Worm (Caenorhabditis elegans): ENCODE measurements around the gene F39F10.2.

F39F10.2 gene

DNA sequence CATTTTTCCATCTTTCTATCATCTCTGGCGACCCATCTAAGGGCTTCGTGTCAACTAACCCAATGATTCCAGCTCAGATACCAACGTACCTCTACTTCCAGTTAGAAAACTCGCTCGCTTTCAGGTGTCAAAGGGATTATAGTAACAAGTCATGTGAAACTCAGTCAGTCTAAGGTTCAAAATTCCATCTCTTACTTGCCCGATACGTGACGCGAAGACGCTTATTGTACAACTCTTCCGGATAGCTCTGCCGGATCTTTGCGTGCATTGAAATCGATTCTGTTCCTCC lies 35.6 kb downstream of the F39F10.2 start:
- no peak for TF ChIP-seq egl-5 (tag; optimal IDR thresholded peaks at IDR 0.05)
- TF ChIP-seq ama-1 (optimal IDR thresholded peaks at IDR 0.05), result peak; percentile 94
- peak; percentile 17 for TF ChIP-seq nhr-25 (tag; optimal IDR thresholded peaks at IDR 0.05)
- TF ChIP-seq lsy-12 (tag; optimal IDR thresholded peaks at IDR 0.05), result no peak

DNA sequence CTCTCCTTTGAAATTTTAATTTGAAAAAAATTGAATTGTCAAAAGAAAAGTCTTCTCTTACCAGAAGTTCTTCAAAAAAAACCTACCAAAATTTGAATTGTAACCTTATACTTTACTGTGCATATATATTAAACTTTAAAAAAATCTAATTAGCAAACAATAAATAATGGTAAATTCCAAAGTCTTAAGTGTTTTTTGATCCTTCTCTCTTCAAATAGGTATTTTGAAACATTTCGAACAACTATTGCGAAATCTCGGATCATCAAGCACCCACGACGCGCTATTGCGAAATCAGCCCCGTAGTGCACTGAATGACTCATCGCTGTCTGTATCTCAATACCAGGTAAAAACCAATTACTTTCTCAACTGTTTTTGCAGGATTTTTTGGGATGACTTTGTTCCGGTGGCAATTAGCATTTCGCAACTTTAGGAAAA lies 36.0 kb downstream of the F39F10.2 start:
- peak; percentile 78 for TF ChIP-seq lsy-12 (tag; optimal IDR thresholded peaks at IDR 0.05)
- peak; percentile 54 for TF ChIP-seq ceh-16 (tag; optimal IDR thresholded peaks at IDR 0.05)
- TF ChIP-seq nhr-43 (tag; optimal IDR thresholded peaks at IDR 0.05; ENCODE audit: poor library complexity, severe bottlenecking), result peak; percentile 77
- no peak for TF ChIP-seq nhr-237 (tag; optimal IDR thresholded peaks at IDR 0.05)
- no peak for TF ChIP-seq sea-2 (GFP tag; optimal IDR thresholded peaks at IDR 0.05)
- peak; percentile 85 for TF ChIP-seq jun-1 (tag; optimal IDR thresholded peaks at IDR 0.05)
- peak; percentile 92 for TF ChIP-seq fos-1 (tag; optimal IDR thresholded peaks at IDR 0.05)
- no peak for TF ChIP-seq ceh-9 (tag; optimal IDR thresholded peaks at IDR 0.05)
- TF ChIP-seq fkh-10 (GFP tag; optimal IDR thresholded peaks at IDR 0.05), result no peak
- TF ChIP-seq eor-1 (tag; optimal IDR thresholded peaks at IDR 0.05), result peak in 1 of 2 experiments; percentile 61
- TF ChIP-seq hmg-11 (tag; optimal IDR thresholded peaks at IDR 0.05), result no peak
- peak; percentile 66 for TF ChIP-seq nfya-1 (tag; optimal IDR thresholded peaks at IDR 0.05; ENCODE audit: insufficient read depth)
- no peak for TF ChIP-seq mdl-1 (tag; optimal IDR thresholded peaks at IDR 0.05)
- peak; percentile 91 for TF ChIP-seq egl-5 (tag; optimal IDR thresholded peaks at IDR 0.05)
- peak; percentile 5 for TF ChIP-seq lin-15B (tag; optimal IDR thresholded peaks at IDR 0.05)
- peak; percentile 99 for TF ChIP-seq nhr-25 (tag; optimal IDR thresholded peaks at IDR 0.05)
- peak; percentile 55 for TF ChIP-seq skn-1 (tag; optimal IDR thresholded peaks at IDR 0.05)
- no peak for TF ChIP-seq fkh-2 (tag; optimal IDR thresholded peaks at IDR 0.05)
- TF ChIP-seq nhr-77 (tag; optimal IDR thresholded peaks at IDR 0.05), result no peak
- TF ChIP-seq aly-2 (tag; optimal IDR thresholded peaks at IDR 0.05), result no peak
- peak; percentile 88 for TF ChIP-seq ztf-4 (tag; optimal IDR thresholded peaks at IDR 0.05)
- peak; percentile 29 for TF ChIP-seq nhr-11 (tag; optimal IDR thresholded peaks at IDR 0.05)
- TF ChIP-seq elt-1 (tag; optimal IDR thresholded peaks at IDR 0.05), result no peak
- TF ChIP-seq nhr-28 (tag; optimal IDR thresholded peaks at IDR 0.05), result no peak
- peak; percentile 56 for TF ChIP-seq ztf-11 (tag; optimal IDR thresholded peaks at IDR 0.05)
- TF ChIP-seq nhr-76 (tag; optimal IDR thresholded peaks at IDR 0.05), result peak; percentile 3
- no peak for TF ChIP-seq egl-27 (tag; optimal IDR thresholded peaks at IDR 0.05)
- TF ChIP-seq lin-39 (tag; optimal IDR thresholded peaks at IDR 0.05), result peak; percentile 85
- no peak for TF ChIP-seq unc-39 (tag; optimal IDR thresholded peaks at IDR 0.05)
- TF ChIP-seq nhr-12 (tag; optimal IDR thresholded peaks at IDR 0.05), result no peak
- peak; percentile 37 for TF ChIP-seq nhr-23 (tag; optimal IDR thresholded peaks at IDR 0.05)
- TF ChIP-seq unc-62 (GFP tag; optimal IDR thresholded peaks at IDR 0.05), result no peak
- TF ChIP-seq elt-3 (tag; optimal IDR thresholded peaks at IDR 0.05), result peak in 2 of 3 experiments; percentile 60 to 94
- peak; percentile 100 for TF ChIP-seq ama-1 (optimal IDR thresholded peaks at IDR 0.05)
- TF ChIP-seq pha-4 (tag; optimal IDR thresholded peaks at IDR 0.05), result peak; percentile 75
- TF ChIP-seq elt-2 (tag; optimal IDR thresholded peaks at IDR 0.05), result peak; percentile 55
- TF ChIP-seq tbx-2 (tag; optimal IDR thresholded peaks at IDR 0.05), result no peak

DNA sequence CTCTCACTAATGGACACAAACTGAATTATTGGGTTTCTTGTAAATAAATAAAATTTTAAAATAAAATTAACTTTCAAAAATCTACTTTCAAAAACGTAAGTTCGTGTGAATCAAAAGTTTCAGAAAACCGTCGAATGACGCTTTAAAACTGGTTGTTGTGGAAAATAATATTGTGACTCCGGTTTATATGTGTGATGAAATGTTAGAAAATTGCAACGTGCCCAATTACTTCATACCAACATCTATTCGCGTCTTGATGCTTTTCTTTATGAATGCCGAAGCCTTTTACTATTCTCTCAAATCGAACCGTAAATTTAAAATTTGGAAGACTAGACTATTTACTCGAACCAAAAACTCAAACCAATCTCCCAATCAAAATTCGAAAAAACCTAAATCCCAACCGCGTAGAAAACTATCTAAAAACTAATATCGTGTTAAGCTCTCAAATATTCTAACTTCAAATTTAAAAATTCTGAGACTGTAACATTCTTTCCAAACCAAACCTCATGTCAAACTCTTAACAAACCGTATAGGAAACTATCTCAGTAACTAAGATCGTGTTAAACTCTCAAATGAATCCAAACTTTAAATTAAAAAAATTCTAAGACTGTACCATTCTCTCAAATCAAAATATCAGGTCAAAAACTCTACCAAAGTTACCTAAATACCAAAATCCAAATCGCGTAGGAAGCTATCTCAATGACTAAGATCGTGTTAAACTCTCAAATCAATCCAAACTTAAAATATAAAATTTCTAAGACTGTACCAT lies 36.8 kb downstream of the F39F10.2 start:
- no peak for TF ChIP-seq mdl-1 (tag; optimal IDR thresholded peaks at IDR 0.05)
- peak; percentile 33 for TF ChIP-seq egl-5 (tag; optimal IDR thresholded peaks at IDR 0.05)
- TF ChIP-seq nhr-25 (tag; optimal IDR thresholded peaks at IDR 0.05), result peak; percentile 79
- no peak for TF ChIP-seq ceh-16 (tag; optimal IDR thresholded peaks at IDR 0.05)
- no peak for TF ChIP-seq nhr-12 (tag; optimal IDR thresholded peaks at IDR 0.05)
- peak in 1 of 2 experiments; percentile 32 for TF ChIP-seq eor-1 (tag; optimal IDR thresholded peaks at IDR 0.05)
- no peak for TF ChIP-seq nhr-28 (tag; optimal IDR thresholded peaks at IDR 0.05)
- peak; percentile 18 for TF ChIP-seq lsy-12 (tag; optimal IDR thresholded peaks at IDR 0.05)
- TF ChIP-seq ceh-82 (tag; optimal IDR thresholded peaks at IDR 0.05), result no peak
- no peak for TF ChIP-seq R02D3.7 (tag; optimal IDR thresholded peaks at IDR 0.05)
- peak; percentile 100 for TF ChIP-seq ama-1 (optimal IDR thresholded peaks at IDR 0.05)
- peak; percentile 87 for TF ChIP-seq pha-4 (tag; optimal IDR thresholded peaks at IDR 0.05)
- peak; percentile 10 for TF ChIP-seq ztf-4 (tag; optimal IDR thresholded peaks at IDR 0.05)
- peak; percentile 39 for TF ChIP-seq nhr-23 (tag; optimal IDR thresholded peaks at IDR 0.05)
- TF ChIP-seq nhr-67 (tag; optimal IDR thresholded peaks at IDR 0.05), result peak; percentile 55
- no peak for TF ChIP-seq pqm-1 (tag; optimal IDR thresholded peaks at IDR 0.05)
- TF ChIP-seq lin-15B (tag; optimal IDR thresholded peaks at IDR 0.05), result no peak
- TF ChIP-seq ztf-11 (tag; optimal IDR thresholded peaks at IDR 0.05), result no peak
- no peak for TF ChIP-seq nhr-77 (tag; optimal IDR thresholded peaks at IDR 0.05)
- no peak for TF ChIP-seq sea-2 (GFP tag; optimal IDR thresholded peaks at IDR 0.05)
- no peak for TF ChIP-seq unc-62 (GFP tag; optimal IDR thresholded peaks at IDR 0.05)
- peak; percentile 21 for TF ChIP-seq nfya-1 (tag; optimal IDR thresholded peaks at IDR 0.05; ENCODE audit: insufficient read depth)
- TF ChIP-seq lin-39 (tag; optimal IDR thresholded peaks at IDR 0.05), result peak; percentile 83
- peak; percentile 20 for TF ChIP-seq fkh-2 (tag; optimal IDR thresholded peaks at IDR 0.05)
- peak; percentile 40 for TF ChIP-seq skn-1 (tag; optimal IDR thresholded peaks at IDR 0.05)
- TF ChIP-seq nhr-76 (tag; optimal IDR thresholded peaks at IDR 0.05), result no peak
- peak; percentile 12 for TF ChIP-seq jun-1 (tag; optimal IDR thresholded peaks at IDR 0.05)
- peak; percentile 66 for TF ChIP-seq nhr-43 (tag; optimal IDR thresholded peaks at IDR 0.05; ENCODE audit: poor library complexity, severe bottlenecking)
- no peak for TF ChIP-seq ceh-28 (tag; optimal IDR thresholded peaks at IDR 0.05)
- no peak for TF ChIP-seq unc-39 (tag; optimal IDR thresholded peaks at IDR 0.05)
- TF ChIP-seq elt-3 (tag; optimal IDR thresholded peaks at IDR 0.05), result no peak
- no peak for TF ChIP-seq aly-2 (tag; optimal IDR thresholded peaks at IDR 0.05)
- no peak for TF ChIP-seq tbx-2 (tag; optimal IDR thresholded peaks at IDR 0.05)
- peak; percentile 15 for TF ChIP-seq elt-2 (tag; optimal IDR thresholded peaks at IDR 0.05)

Data from whole organism, L3 larva.